Worm (Caenorhabditis elegans): ENCODE data around the gene zipt-3.

zipt-3 gene

ce11 chrII:5694798-5695197 is 23.1 kb upstream of the zipt-3 start, which contains the start of gene C25H3.14:
TSS of gene C25H3.14 (plus strand) at chrII:5695098.
- no peak for TF ChIP-seq bed-3 (GFP tag; optimal IDR thresholded peaks at IDR 0.05)
- no peak for TF ChIP-seq lin-32 (GFP tag; optimal IDR thresholded peaks at IDR 0.05)
- TF ChIP-seq lin-13 (tag; optimal IDR thresholded peaks at IDR 0.05): no peak

- TF ChIP-seq drap-1 (GFP tag; optimal IDR thresholded peaks at IDR 0.05) (no peak), lsy-2 (tag; optimal IDR thresholded peaks at IDR 0.05) (no peak), snpc-4 (tag; optimal IDR thresholded peaks at IDR 0.05) (no peak), mab-5 (tag; optimal IDR thresholded peaks at IDR 0.05) (no peak), mep-1 (tag; optimal IDR thresholded peaks at IDR 0.05) (no peak), nhr-28 (tag; optimal IDR thresholded peaks at IDR 0.05) (no peak), hlh-1 (tag; optimal IDR thresholded peaks at IDR 0.05) (no peak), elt-3 (tag; optimal IDR thresholded peaks at IDR 0.05) (no peak), ces-1 (GFP tag; optimal IDR thresholded peaks at IDR 0.05) (no peak), nhr-12 (tag; optimal IDR thresholded peaks at IDR 0.05) (no peak), ham-2 (GFP tag; optimal IDR thresholded peaks at IDR 0.05) (no peak), nhr-2 (tag; optimal IDR thresholded peaks at IDR 0.05) (no peak), nhr-76 (tag; optimal IDR thresholded peaks at IDR 0.05) (no peak), nhr-237 (tag; optimal IDR thresholded peaks at IDR 0.05) (no peak)
Measured at ce11 chrII:5696218-5696617, 21.7 kb upstream of the zipt-3 start.

- TF ChIP-seq lsy-2 (tag; optimal IDR thresholded peaks at IDR 0.05) (no peak), sem-2 (GFP tag; optimal IDR thresholded peaks at IDR 0.05) (no peak), elt-3 (tag; optimal IDR thresholded peaks at IDR 0.05) (no peak)
Measured at ce11 chrII:5697338-5697737, 20.6 kb upstream of the zipt-3 start.

- TF ChIP-seq ceh-83 (GFP tag; optimal IDR thresholded peaks at IDR 0.05): no peak
- no peak for TF ChIP-seq nhr-28 (tag; optimal IDR thresholded peaks at IDR 0.05)
- TF ChIP-seq mls-2 (tag; optimal IDR thresholded peaks at IDR 0.05): no peak
- TF ChIP-seq unc-62 (GFP tag; optimal IDR thresholded peaks at IDR 0.05): no peak
- TF ChIP-seq drap-1 (GFP tag; optimal IDR thresholded peaks at IDR 0.05): no peak
- no peak for TF ChIP-seq zip-8 (tag; optimal IDR thresholded peaks at IDR 0.05)
- no peak for TF ChIP-seq unc-39 (tag; optimal IDR thresholded peaks at IDR 0.05)
- no peak for TF ChIP-seq nhr-2 (tag; optimal IDR thresholded peaks at IDR 0.05)
- TF ChIP-seq tbx-8 (GFP tag; optimal IDR thresholded peaks at IDR 0.05): no peak
- TF ChIP-seq ceh-39 (tag; optimal IDR thresholded peaks at IDR 0.05): no peak
Measured at ce11 chrII:5698254-5698653, 19.7 kb upstream of the zipt-3 start.

ce11 chrII:5698869-5699268 is 19.1 kb upstream of the zipt-3 start, which contains the start of the genes C25H3.10 and C25H3.1:
TSS of gene C25H3.10 (minus strand) at chrII:5698969.
TSS of gene C25H3.1 (plus strand) at chrII:5699071.
- TF ChIP-seq bed-3 (GFP tag; optimal IDR thresholded peaks at IDR 0.05): no peak

ce11 chrII:5701485-5701884 is 16.4 kb upstream of the zipt-3 start:
- TF ChIP-seq mep-1 (tag; optimal IDR thresholded peaks at IDR 0.05): peak; percentile 31
- TF ChIP-seq nhr-237 (tag; optimal IDR thresholded peaks at IDR 0.05): no peak
- peak; percentile 1 for TF ChIP-seq ces-1 (GFP tag; optimal IDR thresholded peaks at IDR 0.05)

ce11 chrII:5702611-5703192 is 15.2 kb upstream of the zipt-3 start:
- peak; percentile 77 for TF ChIP-seq ces-1 (GFP tag; optimal IDR thresholded peaks at IDR 0.05)
- no peak for TF ChIP-seq tbx-8 (GFP tag; optimal IDR thresholded peaks at IDR 0.05)

- TF ChIP-seq cnd-1 (tag; optimal IDR thresholded peaks at IDR 0.05) (no peak), mep-1 (tag; optimal IDR thresholded peaks at IDR 0.05) (no peak), nhr-237 (tag; optimal IDR thresholded peaks at IDR 0.05) (no peak), ces-1 (GFP tag; optimal IDR thresholded peaks at IDR 0.05) (peak; percentile 2), elt-1 (tag; optimal IDR thresholded peaks at IDR 0.05; ENCODE audit: borderline replicate concordance, insufficient read depth) (peak; percentile 56), nhr-28 (tag; optimal IDR thresholded peaks at IDR 0.05) (no peak), flh-1 (GFP tag; optimal IDR thresholded peaks at IDR 0.05) (no peak), lin-13 (tag; optimal IDR thresholded peaks at IDR 0.05) (no peak)
Measured at ce11 chrII:5704479-5704878, 13.5 kb upstream of the zipt-3 start.
